Worm (Caenorhabditis elegans) whole organism, early embryonic: ENCODE measurements around the gene ubl-1.

Experiments
- ama-1 ChIP-seq: fragments of 150-350 bp; optimal IDR thresholded peaks from 2 replicates; lab custom pipeline; 2014
- flt-1 ChIP-seq: fragments of 200-800 bp; sonication (Bioruptor generic); IDR thresholded peaks from 2 replicates; pipeline ENCODE4 v1.3.6; 2022; ENCODE audit warnings: missing genetic modification characterization, missing compliant biosample characterization
- hmg-4 ChIP-seq: fragments of 200-800 bp; sonication (Bioruptor generic); optimal IDR thresholded peaks from 2 replicates; lab custom pipeline; 2018; ENCODE audit warnings: mild to moderate bottlenecking, missing genetic modification characterization, missing compliant biosample characterization
- hnd-1 ChIP-seq: sonication (generic microtip); optimal IDR thresholded peaks from 2 replicates; lab custom pipeline; 2016; ENCODE audit warnings: missing genetic modification characterization, missing compliant biosample characterization
- tbx-11 ChIP-seq: fragments of 200-800 bp; sonication (Bioruptor generic); IDR thresholded peaks from 2 replicates; pipeline ENCODE4 v1.3.6; 2022; ENCODE audit warnings: missing genetic modification characterization, missing compliant biosample characterization
- tbx-37 ChIP-seq: fragments of 200-800 bp; sonication (Bioruptor generic); conservative IDR thresholded peaks from 2 replicates; pipeline ENCODE4 v1.3.6; 2022; ENCODE audit warnings: missing genetic modification reagents, missing genetic modification characterization, missing compliant biosample characterization

ce11 chrIII:3110614-3111013, 42.5 kb downstream of the ubl-1 start:
- no peak for TF ChIP-seq hnd-1 (tag; lab: Kevin White, UChicago)
- no peak for TF ChIP-seq tbx-11 (GFP tag; lab: Robert Waterston, UW)
- no peak for TF ChIP-seq ama-1 (lab: Kevin White, UChicago)
- TF ChIP-seq tbx-37 (GFP tag; lab: Robert Waterston, UW) = no peak
- no peak for TF ChIP-seq flt-1 (GFP tag; lab: Robert Waterston, UW)
- TF ChIP-seq hmg-4 (GFP tag; lab: Kevin White, UChicago) = no peak
